Fruit fly (Drosophila melanogaster) whole organism, embryonic: ENCODE data around the gene fkh.

Experiments used
- Awh ChIP-seq: fragments of 200-800 bp; sonication (Bioruptor generic); IDR thresholded peaks from 2 replicates; pipeline ENCODE4, ENCODE4 v1.3.6; 2022; ENCODE audit warnings: missing biosample characterization, missing genetic modification characterization
- BEAF-32 ChIP-seq: fragments of 200-800 bp; sonication (Bioruptor generic); optimal IDR thresholded peaks from 3 replicates; lab custom pipeline; 2017; ENCODE audit warnings: missing biosample characterization, missing genetic modification characterization, mild to moderate bottlenecking, moderate library complexity, missing genetic modification reagents
- CG11085 ChIP-seq: fragments of 200-800 bp; sonication (Bioruptor generic); IDR thresholded peaks from 2 replicates; pipeline ENCODE4 v1.3.6; 2022; ENCODE audit warnings: missing biosample characterization, missing genetic modification characterization
- CG11456 ChIP-seq: fragments of 200-800 bp; sonication (Bioruptor generic); IDR thresholded peaks from 3 replicates; pipeline ENCODE4 v1.3.6; 2022; ENCODE audit warnings: missing biosample characterization, missing genetic modification characterization
- CG1233 ChIP-seq: fragments of 200-800 bp; sonication (Bioruptor generic); optimal IDR thresholded peaks from 4 replicates; lab custom pipeline; 2018; ENCODE audit warnings: missing biosample characterization, mild to moderate bottlenecking, missing genetic modification characterization
- CG12659 ChIP-seq: fragments of 200-800 bp; sonication (Bioruptor generic); optimal IDR thresholded peaks from 3 replicates; lab custom pipeline; 2017; ENCODE audit warnings: mild to moderate bottlenecking, missing biosample characterization, missing genetic modification reagents, missing genetic modification characterization
- CG13624 ChIP-seq: fragments of 200-800 bp; sonication (Bioruptor generic); optimal IDR thresholded peaks from 2 replicates; lab custom pipeline; 2016; ENCODE audit warnings: missing biosample characterization, missing genetic modification characterization
- CG14014 ChIP-seq: fragments of 200-800 bp; sonication (Bioruptor generic); IDR thresholded peaks from 2 replicates; pipeline ENCODE4 v1.3.6; 2022; ENCODE audit warnings: missing biosample characterization, missing genetic modification characterization
- CG14441 ChIP-seq: fragments of 200-800 bp; sonication (Bioruptor generic); IDR thresholded peaks from 2 replicates; pipeline ENCODE4 v1.3.6; 2022; ENCODE audit warnings: missing biosample characterization, missing genetic modification characterization
- CG15479 ChIP-seq: fragments of 200-800 bp; sonication (Bioruptor generic); optimal IDR thresholded peaks from 3 replicates; lab custom pipeline; 2019; ENCODE audit warnings: missing biosample characterization, mild to moderate bottlenecking, missing genetic modification characterization, moderate library complexity
- CG1603 ChIP-seq: fragments of 200-800 bp; sonication (Bioruptor generic); optimal IDR thresholded peaks from 2 replicates; lab custom pipeline; 2019; ENCODE audit warnings: missing biosample characterization, mild to moderate bottlenecking, missing genetic modification characterization, moderate library complexity
- CG18599 ChIP-seq: fragments of 200-800 bp; sonication (Bioruptor generic); optimal IDR thresholded peaks from 3 replicates; lab custom pipeline; 2017; ENCODE audit warnings: missing biosample characterization, missing genetic modification characterization, mild to moderate bottlenecking, moderate library complexity, missing genetic modification reagents
- CG2120 ChIP-seq: fragments of 200-800 bp; sonication (Bioruptor generic); optimal IDR thresholded peaks from 3 replicates; lab custom pipeline; 2016; ENCODE audit warnings: missing biosample characterization, missing genetic modification characterization
- CG2875 ChIP-seq: fragments of 200-800 bp; sonication (Bioruptor generic); optimal IDR thresholded peaks from 2 replicates; lab custom pipeline; 2017; ENCODE audit warnings: missing biosample characterization, mild to moderate bottlenecking, missing genetic modification characterization, missing genetic modification reagents
- CG30403 ChIP-seq: fragments of 200-800 bp; sonication (Bioruptor generic); optimal IDR thresholded peaks from 3 replicates; lab custom pipeline; 2016; ENCODE audit warnings: missing biosample characterization, missing genetic modification characterization
- CG4404 ChIP-seq: fragments of 200-800 bp; sonication (Bioruptor generic); IDR thresholded peaks from 2 replicates; pipeline ENCODE4 v1.3.6; 2022; ENCODE audit warnings: missing biosample characterization, missing genetic modification characterization
- CG4424 ChIP-seq: fragments of 200-800 bp; sonication (Bioruptor generic); optimal IDR thresholded peaks from 3 replicates; lab custom pipeline; 2016; ENCODE audit warnings: missing biosample characterization, missing genetic modification characterization
- CG4820 ChIP-seq: fragments of 200-800 bp; sonication (Bioruptor generic); optimal IDR thresholded peaks from 3 replicates; lab custom pipeline; 2016; ENCODE audit warnings: missing biosample characterization, missing genetic modification characterization
- CG6765 ChIP-seq: fragments of 200-800 bp; sonication (Bioruptor generic); optimal IDR thresholded peaks from 3 replicates; lab custom pipeline; 2017; ENCODE audit warnings: missing biosample characterization, mild to moderate bottlenecking, missing genetic modification characterization
- CG7372 ChIP-seq: fragments of 200-800 bp; sonication (Bioruptor generic); IDR thresholded peaks from 2 replicates; pipeline ENCODE4 v1.3.6; 2022; ENCODE audit warnings: missing biosample characterization, missing genetic modification characterization
- CG9727 ChIP-seq: fragments of 200-800 bp; sonication (Bioruptor generic); optimal IDR thresholded peaks from 3 replicates; lab custom pipeline; 2017; ENCODE audit warnings: missing biosample characterization, mild to moderate bottlenecking, missing genetic modification characterization
- CG9932 ChIP-seq: fragments of 200-800 bp; sonication (Bioruptor generic); IDR thresholded peaks from 2 replicates; pipeline ENCODE4 v1.3.6; 2022; ENCODE audit warnings: missing biosample characterization, missing genetic modification characterization
- Dad ChIP-seq: fragments of 200-800 bp; sonication (Bioruptor generic); optimal IDR thresholded peaks from 3 replicates; lab custom pipeline; 2016; ENCODE audit warnings: missing biosample characterization, missing genetic modification characterization
- Dip3 ChIP-seq: fragments of 200-800 bp; sonication (Bioruptor generic); optimal IDR thresholded peaks from 3 replicates; lab custom pipeline; 2016; ENCODE audit warnings: missing biosample characterization, missing genetic modification characterization
- HLH3B ChIP-seq: fragments of 200-800 bp; sonication (Bioruptor generic); IDR thresholded peaks from 2 replicates; pipeline ENCODE4 v1.3.6; 2022; ENCODE audit warnings: missing biosample characterization, missing genetic modification characterization
- HmgD ChIP-seq: fragments of 200-800 bp; sonication (Bioruptor generic); optimal IDR thresholded peaks from 3 replicates; lab custom pipeline; 2016; ENCODE audit warnings: missing biosample characterization, missing genetic modification characterization
- Oli ChIP-seq: fragments of 200-800 bp; sonication (Bioruptor generic); optimal IDR thresholded peaks from 2 replicates; lab custom pipeline; 2018; ENCODE audit warnings: missing biosample characterization, mild to moderate bottlenecking, missing genetic modification characterization, moderate library complexity
- Ptx1 ChIP-seq: fragments of 200-800 bp; sonication (Bioruptor generic); IDR thresholded peaks from 2 replicates; pipeline ENCODE4 v1.3.6; 2022; ENCODE audit warnings: missing biosample characterization, missing genetic modification characterization
- Stat92E ChIP-seq, 3 experiments: fragments of >200 bp in 2 of 3; fragments of 200-800 bp in 1 of 3; sonication (Bioruptor generic) in 1 of 3; optimal IDR thresholded peaks; 2 replicates each; lab custom pipeline; 2017 to 2019; ENCODE audit warnings: missing biosample characterization in 3 of 3, missing genetic modification characterization in 3 of 3, mild to moderate bottlenecking in 1 of 3, moderate library complexity in 1 of 3
- amos ChIP-seq: fragments of 200-800 bp; sonication (Bioruptor generic); IDR thresholded peaks from 2 replicates; pipeline ENCODE4 v1.3.6; 2022; ENCODE audit warnings: missing biosample characterization, missing genetic modification characterization; ENCODE audit not compliant: partially characterized antibody
- bbx ChIP-seq: fragments of 200-800 bp; sonication (Bioruptor generic); IDR thresholded peaks from 2 replicates; pipeline ENCODE4 v1.3.6; 2022; ENCODE audit warnings: missing biosample characterization, missing genetic modification characterization; ENCODE audit not compliant: partially characterized antibody
- bsh ChIP-seq, 2 experiments: fragments of 200-800 bp; sonication (Bioruptor generic); optimal IDR thresholded peaks; 2 replicates each; lab custom pipeline; 2017 to 2018; ENCODE audit warnings: mild to moderate bottlenecking in 2 of 2, missing biosample characterization in 2 of 2, missing genetic modification characterization in 2 of 2, moderate library complexity in 1 of 2
- dmrt11E ChIP-seq: fragments of 200-800 bp; sonication (Bioruptor generic); optimal IDR thresholded peaks from 3 replicates; lab custom pipeline; 2018; ENCODE audit warnings: missing biosample characterization, mild to moderate bottlenecking, missing genetic modification characterization, moderate library complexity
- fd3F ChIP-seq: fragments of 200-800 bp; sonication (Bioruptor generic); optimal IDR thresholded peaks from 2 replicates; lab custom pipeline; 2018; ENCODE audit warnings: missing biosample characterization, mild to moderate bottlenecking, missing genetic modification characterization, moderate library complexity
- grn ChIP-seq: fragments of 200-800 bp; sonication (Bioruptor generic); optimal IDR thresholded peaks from 3 replicates; lab custom pipeline; 2017; ENCODE audit warnings: missing biosample characterization, missing genetic modification characterization
- ind ChIP-seq: fragments of 200-800 bp; sonication (Bioruptor generic); optimal IDR thresholded peaks from 3 replicates; lab custom pipeline; 2016; ENCODE audit warnings: missing biosample characterization, missing genetic modification characterization
- kay ChIP-seq: fragments of 200-800 bp; sonication (Bioruptor generic); optimal IDR thresholded peaks from 2 replicates; lab custom pipeline; 2016; ENCODE audit warnings: missing biosample characterization, missing genetic modification characterization
- lmd ChIP-seq: fragments of 200-800 bp; sonication (Bioruptor generic); IDR thresholded peaks from 2 replicates; pipeline ENCODE4 v1.3.6; 2022; ENCODE audit warnings: missing biosample characterization, missing genetic modification characterization
- lola ChIP-seq, 3 experiments: fragments of >200 bp in 2 of 3; fragments of 200-800 bp in 1 of 3; sonication (Bioruptor generic) in 1 of 3; optimal IDR thresholded peaks; 2 replicates each; lab custom pipeline; 2017 to 2019; ENCODE audit warnings: missing biosample characterization in 3 of 3, missing genetic modification characterization in 3 of 3, mild to moderate bottlenecking in 1 of 3, moderate library complexity in 1 of 3
- nom ChIP-seq: fragments of 200-800 bp; sonication (Bioruptor generic); optimal IDR thresholded peaks from 2 replicates; lab custom pipeline; 2017; ENCODE audit warnings: missing biosample characterization, missing genetic modification characterization, mild to moderate bottlenecking, moderate library complexity, missing genetic modification reagents
- phol ChIP-seq: fragments of 200-800 bp; sonication (Bioruptor generic); optimal IDR thresholded peaks from 3 replicates; lab custom pipeline; 2018; ENCODE audit warnings: missing biosample characterization, mild to moderate bottlenecking, missing genetic modification characterization, moderate library complexity
- pum ChIP-seq: fragments of 200-800 bp; sonication (Bioruptor generic); optimal IDR thresholded peaks from 2 replicates; lab custom pipeline; 2016; ENCODE audit warnings: missing biosample characterization, missing genetic modification characterization
- row ChIP-seq: fragments of 200-800 bp; sonication (Bioruptor generic); IDR thresholded peaks from 3 replicates; pipeline ENCODE4 v1.3.6; 2022; ENCODE audit warnings: missing biosample characterization, missing genetic modification characterization
- shn ChIP-seq: fragments of 200-800 bp; sonication (Bioruptor generic); optimal IDR thresholded peaks from 3 replicates; lab custom pipeline; 2016; ENCODE audit warnings: missing biosample characterization, missing genetic modification characterization
- slou ChIP-seq: fragments of 200-800 bp; sonication (Bioruptor generic); optimal IDR thresholded peaks from 3 replicates; lab custom pipeline; 2016; ENCODE audit warnings: missing biosample characterization, missing genetic modification characterization
- vvl ChIP-seq: fragments of 200-800 bp; sonication (Bioruptor generic); IDR thresholded peaks from 2 replicates; pipeline ENCODE4 v1.3.6; 2022; ENCODE audit warnings: missing biosample characterization, missing genetic modification characterization
- zfh2 ChIP-seq: fragments of 200-800 bp; sonication (Bioruptor generic); optimal IDR thresholded peaks from 2 replicates; lab custom pipeline; 2016; ENCODE audit warnings: missing biosample characterization, missing genetic modification characterization

Gene fkh

DNA sequence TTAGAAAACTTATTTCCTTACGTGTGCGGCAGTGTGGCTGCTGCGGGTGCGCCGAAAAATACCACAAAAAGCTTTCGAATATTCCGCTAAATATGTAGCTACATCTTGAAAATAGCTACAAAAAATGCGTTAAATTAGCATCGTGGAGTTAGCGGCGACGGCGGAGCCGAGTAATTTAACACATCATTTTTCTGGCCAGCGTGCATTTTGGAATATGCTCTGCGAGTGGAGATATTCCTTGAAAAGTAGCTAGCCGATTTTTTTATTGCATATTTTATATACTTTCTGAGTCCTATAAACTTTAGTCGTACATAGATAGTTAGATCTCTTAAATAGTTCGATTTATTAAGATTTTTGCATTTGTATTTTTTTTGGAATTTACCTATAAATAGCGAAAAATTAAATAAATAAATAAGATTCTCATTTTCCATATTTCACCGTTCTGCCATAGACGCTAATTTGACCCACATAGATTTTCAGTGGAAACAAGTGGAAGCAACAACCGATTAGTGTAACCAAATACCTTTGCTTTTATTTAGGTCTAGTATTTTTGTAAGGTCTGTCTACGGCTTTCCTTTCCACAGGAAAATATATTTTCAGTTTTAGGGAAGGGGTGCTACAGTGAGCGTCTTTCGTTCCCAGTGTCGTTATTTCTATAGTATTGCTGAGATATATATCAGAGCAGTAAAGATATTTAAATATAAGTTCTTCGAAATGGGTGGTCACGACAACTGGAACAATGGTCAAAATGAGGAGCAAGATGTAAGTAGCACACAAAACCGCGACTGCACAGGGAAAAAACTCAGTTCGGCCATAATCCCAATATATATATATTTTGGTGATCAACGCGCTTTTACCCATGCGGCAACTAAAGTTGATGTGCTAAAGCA is 14.4 kb upstream of the fkh start, which contains the start of the genes Noa36 and Hrb98DE (continued):
- TF ChIP-seq CG9727 (GFP tag; lab: Kevin White, UChicago) (peak; percentile 25), dmrt11E (peak; percentile 1), grn (GFP tag; lab: Kevin White, UChicago) (peak; percentile 7), CG14014 (GFP tag; lab: Robert Waterston, UW) (0 out of 2 replicates have a peak, but pooled peaks have one; percentile 20), bsh (GFP tag; optimal IDR thresholded peaks at IDR 0.05; lab: Kevin White, UChicago) (peak in 1 of 2 experiments; percentile 7), lmd (GFP tag; lab: Robert Waterston, UW) (peak; percentile 53; the same call in 1 of the 2 replicates), shn (GFP tag; lab: Kevin White, UChicago) (peak; percentile 20), Oli (tag; lab: Kevin White, UChicago) (peak; percentile 14), CG11085 (GFP tag; lab: Robert Waterston, UW) (0 out of 2 replicates have a peak, but pooled peaks have one; percentile 46), CG15479 (GFP tag; lab: Kevin White, UChicago) (no peak), CG2875 (GFP tag; lab: Kevin White, UChicago) (no peak), CG2120 (GFP tag; lab: Kevin White, UChicago) (peak; percentile 68), HLH3B (peak; percentile 5; the same call in 1 of the 2 replicates), ind (GFP tag; lab: Kevin White, UChicago) (peak; percentile 62), lola (GFP tag; optimal IDR thresholded peaks at IDR 0.05; lab: Kevin White, UChicago) (peak in 1 of 3 experiments; percentile 52), vvl (GFP tag; lab: Robert Waterston, UW) (peak; percentile 44; the same call in 1 of the 2 replicates), row (peak; percentile 77), kay (GFP tag; lab: Kevin White, UChicago) (no peak), CG9932 (peak; percentile 80), nom (no peak), zfh2 (GFP tag; lab: Kevin White, UChicago) (peak; percentile 52), CG30403 (GFP tag; lab: Kevin White, UChicago) (peak; percentile 67), Stat92E (GFP tag; optimal IDR thresholded peaks at IDR 0.05; lab: Kevin White, UChicago) (peak in 1 of 3 experiments; percentile 69), amos (GFP tag; lab: Robert Waterston, UW) (no peak; the same call in 1 of the 2 replicates), BEAF-32 (GFP tag; lab: Kevin White, UChicago) (peak; percentile 28), CG12659 (no peak), fd3F (GFP tag; lab: Kevin White, UChicago) (peak; percentile 33), Dip3 (GFP tag; lab: Kevin White, UChicago) (peak; percentile 39), CG7372 (peak; percentile 28; the same call in 1 of the 2 replicates), Ptx1 (GFP tag; lab: Robert Waterston, UW) (peak; percentile 60), pum (GFP tag; lab: Kevin White, UChicago) (peak; percentile 42), CG1603 (tag; lab: Kevin White, UChicago) (peak; percentile 29), CG4820 (peak; percentile 10), CG18599 (GFP tag; lab: Kevin White, UChicago) (peak; percentile 11), Awh (GFP tag; lab: Robert Waterston, UW) (no peak), CG6765 (GFP tag; lab: Kevin White, UChicago) (no peak), HmgD (no peak), phol (tag; lab: Kevin White, UChicago) (peak; percentile 60), CG11456 (GFP tag; lab: Robert Waterston, UW) (peak; percentile 83), bbx (GFP tag; lab: Robert Waterston, UW) (peak; percentile 14; the same call in 1 of the 2 replicates), Dad (GFP tag; lab: Kevin White, UChicago) (no peak), CG4404 (GFP tag; lab: Robert Waterston, UW) (peak; percentile 59), CG1233 (GFP tag; lab: Kevin White, UChicago) (peak; percentile 57), CG13624 (peak; percentile 16), CG4424 (peak; percentile 44), slou (GFP tag; lab: Kevin White, UChicago) (peak; percentile 37), CG14441 (GFP tag; lab: Robert Waterston, UW) (0 out of 2 replicates have a peak, but pooled peaks have one; percentile 47)
